Worm (Caenorhabditis elegans): ENCODE data around the gene ngn-1.

The ngn-1 gene

ce11 chrIV:2601988-2602861 lies 25.8 kb downstream of the ngn-1 start:
- TF ChIP-seq snpc-4 (tag; optimal IDR thresholded peaks at IDR 0.05) (no peak), unc-120 (tag; optimal IDR thresholded peaks at IDR 0.05; ENCODE audit: poor library complexity, severe bottlenecking) (peak; percentile 55), lin-13 (tag; optimal IDR thresholded peaks at IDR 0.05) (peak; percentile 62), blmp-1 (tag; optimal IDR thresholded peaks at IDR 0.05) (no peak), ztf-11 (tag; optimal IDR thresholded peaks at IDR 0.05) (peak; percentile 33), pha-4 (tag; optimal IDR thresholded peaks at IDR 0.05) (peak; percentile 94), nhr-28 (tag; optimal IDR thresholded peaks at IDR 0.05) (no peak), ces-1 (GFP tag; optimal IDR thresholded peaks at IDR 0.05) (peak; percentile 49), hlh-1 (tag; optimal IDR thresholded peaks at IDR 0.05) (peak; percentile 46), lsy-2 (tag; optimal IDR thresholded peaks at IDR 0.05) (peak; percentile 59), M03D4.4 (tag; optimal IDR thresholded peaks at IDR 0.05) (peak; percentile 29), mep-1 (tag; optimal IDR thresholded peaks at IDR 0.05) (peak; percentile 74), elt-3 (tag; optimal IDR thresholded peaks at IDR 0.05) (peak; percentile 49), ceh-39 (tag; optimal IDR thresholded peaks at IDR 0.05) (peak; percentile 70), unc-62 (GFP tag; optimal IDR thresholded peaks at IDR 0.05) (peak; percentile 65), ceh-83 (GFP tag; optimal IDR thresholded peaks at IDR 0.05) (peak; percentile 16), nhr-12 (tag; optimal IDR thresholded peaks at IDR 0.05) (no peak), flh-1 (GFP tag; optimal IDR thresholded peaks at IDR 0.05) (no peak), nhr-237 (tag; optimal IDR thresholded peaks at IDR 0.05) (peak; percentile 78), unc-39 (tag; optimal IDR thresholded peaks at IDR 0.05) (no peak), nhr-2 (tag; optimal IDR thresholded peaks at IDR 0.05) (peak; percentile 26), sptf-1 (tag; optimal IDR thresholded peaks at IDR 0.05) (no peak), lin-32 (GFP tag; optimal IDR thresholded peaks at IDR 0.05) (no peak)

DNA sequence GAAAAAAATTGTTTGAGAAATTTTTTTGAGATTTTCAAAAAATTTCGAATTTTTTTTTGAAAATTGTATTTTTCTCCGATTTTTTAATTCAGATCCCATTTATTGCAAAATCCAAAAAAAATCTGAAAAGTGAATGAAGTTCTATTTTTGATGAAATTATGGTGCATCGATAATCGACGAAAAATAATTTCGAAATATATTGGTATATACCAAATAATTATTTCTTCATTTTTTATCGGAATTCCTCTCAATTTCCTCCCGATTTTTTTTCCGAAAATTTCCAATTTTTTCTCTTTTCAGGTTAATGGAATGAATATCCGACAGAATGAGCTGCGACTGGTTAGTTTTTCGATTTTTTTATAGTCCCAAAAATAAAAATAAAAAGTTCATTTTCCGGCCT lies 27.2 kb downstream of the ngn-1 start, which contains the start of gene epg-9:
TSS of gene epg-9 (plus strand) at position 301 of the 400 bp plus-strand sequence.
- TF ChIP-seq sem-2 (GFP tag; optimal IDR thresholded peaks at IDR 0.05) (no peak), tbx-8 (GFP tag; optimal IDR thresholded peaks at IDR 0.05) (no peak), mls-2 (tag; optimal IDR thresholded peaks at IDR 0.05) (no peak), mab-5 (tag; optimal IDR thresholded peaks at IDR 0.05) (no peak), unc-62 (GFP tag; optimal IDR thresholded peaks at IDR 0.05) (no peak), ztf-11 (tag; optimal IDR thresholded peaks at IDR 0.05) (no peak), drap-1 (GFP tag; optimal IDR thresholded peaks at IDR 0.05) (no peak), ces-1 (GFP tag; optimal IDR thresholded peaks at IDR 0.05) (no peak), lin-13 (tag; optimal IDR thresholded peaks at IDR 0.05) (no peak), hlh-1 (tag; optimal IDR thresholded peaks at IDR 0.05) (no peak), bed-3 (GFP tag; optimal IDR thresholded peaks at IDR 0.05) (no peak), unc-39 (tag; optimal IDR thresholded peaks at IDR 0.05) (no peak), ceh-83 (GFP tag; optimal IDR thresholded peaks at IDR 0.05) (no peak), ceh-39 (tag; optimal IDR thresholded peaks at IDR 0.05) (no peak), nhr-237 (tag; optimal IDR thresholded peaks at IDR 0.05) (no peak), unc-120 (tag; optimal IDR thresholded peaks at IDR 0.05; ENCODE audit: poor library complexity, severe bottlenecking) (no peak), nhr-2 (tag; optimal IDR thresholded peaks at IDR 0.05) (no peak), lsy-2 (tag; optimal IDR thresholded peaks at IDR 0.05) (no peak), mep-1 (tag; optimal IDR thresholded peaks at IDR 0.05) (no peak)

- TF ChIP-seq lin-32 (GFP tag; optimal IDR thresholded peaks at IDR 0.05): no peak
- no peak for TF ChIP-seq unc-39 (tag; optimal IDR thresholded peaks at IDR 0.05)
- TF ChIP-seq ham-2 (GFP tag; optimal IDR thresholded peaks at IDR 0.05): no peak
- peak; percentile 5 for TF ChIP-seq cnd-1 (tag; optimal IDR thresholded peaks at IDR 0.05)
- TF ChIP-seq pha-4 (tag; optimal IDR thresholded peaks at IDR 0.05): peak; percentile 81
- no peak for TF ChIP-seq M03D4.4 (tag; optimal IDR thresholded peaks at IDR 0.05)
- no peak for TF ChIP-seq elt-3 (tag; optimal IDR thresholded peaks at IDR 0.05)
- TF ChIP-seq zip-8 (tag; optimal IDR thresholded peaks at IDR 0.05): no peak
- TF ChIP-seq tbx-8 (GFP tag; optimal IDR thresholded peaks at IDR 0.05): no peak
- TF ChIP-seq flh-1 (GFP tag; optimal IDR thresholded peaks at IDR 0.05): no peak
- no peak for TF ChIP-seq ztf-11 (tag; optimal IDR thresholded peaks at IDR 0.05)
- TF ChIP-seq ceh-39 (tag; optimal IDR thresholded peaks at IDR 0.05): peak; percentile 78
- TF ChIP-seq sem-2 (GFP tag; optimal IDR thresholded peaks at IDR 0.05): no peak
- TF ChIP-seq drap-1 (GFP tag; optimal IDR thresholded peaks at IDR 0.05): no peak
- peak; percentile 14 for TF ChIP-seq nhr-237 (tag; optimal IDR thresholded peaks at IDR 0.05)
- TF ChIP-seq ceh-83 (GFP tag; optimal IDR thresholded peaks at IDR 0.05): no peak
- TF ChIP-seq sptf-1 (tag; optimal IDR thresholded peaks at IDR 0.05): peak; percentile 27
- TF ChIP-seq unc-62 (GFP tag; optimal IDR thresholded peaks at IDR 0.05): peak; percentile 67
- TF ChIP-seq mls-2 (tag; optimal IDR thresholded peaks at IDR 0.05): peak; percentile 45
- TF ChIP-seq nhr-76 (tag; optimal IDR thresholded peaks at IDR 0.05): no peak
- no peak for TF ChIP-seq blmp-1 (tag; optimal IDR thresholded peaks at IDR 0.05)
- TF ChIP-seq mep-1 (tag; optimal IDR thresholded peaks at IDR 0.05): peak; percentile 83
- peak; percentile 40 for TF ChIP-seq lsy-2 (tag; optimal IDR thresholded peaks at IDR 0.05)
- peak; percentile 10 for TF ChIP-seq lin-13 (tag; optimal IDR thresholded peaks at IDR 0.05)
- peak; percentile 53 for TF ChIP-seq unc-120 (tag; optimal IDR thresholded peaks at IDR 0.05; ENCODE audit: poor library complexity, severe bottlenecking)
- TF ChIP-seq hlh-1 (tag; optimal IDR thresholded peaks at IDR 0.05): peak; percentile 79
- TF ChIP-seq bed-3 (GFP tag; optimal IDR thresholded peaks at IDR 0.05): no peak
- TF ChIP-seq snpc-4 (tag; optimal IDR thresholded peaks at IDR 0.05): no peak
- TF ChIP-seq ceh-43 (GFP tag; optimal IDR thresholded peaks at IDR 0.05): no peak
- no peak for TF ChIP-seq elt-1 (tag; optimal IDR thresholded peaks at IDR 0.05; ENCODE audit: borderline replicate concordance, insufficient read depth)
- TF ChIP-seq mab-5 (tag; optimal IDR thresholded peaks at IDR 0.05): peak; percentile 48
- peak; percentile 8 for TF ChIP-seq nhr-2 (tag; optimal IDR thresholded peaks at IDR 0.05)
- TF ChIP-seq ces-1 (GFP tag; optimal IDR thresholded peaks at IDR 0.05): peak; percentile 70
- TF ChIP-seq nhr-28 (tag; optimal IDR thresholded peaks at IDR 0.05): no peak
- no peak for TF ChIP-seq nhr-12 (tag; optimal IDR thresholded peaks at IDR 0.05)
Measured at ce11 chrIV:2599634-2600033, 28.4 kb downstream of the ngn-1 start.
